Worm (Caenorhabditis elegans): ENCODE measurements around the gene C01G5.25.

ce11 chrIV:6595912-6596311, 54.4 kb downstream of the C01G5.25 start, which contains the start of gene F38A5.22:
- no peak for TF ChIP-seq dao-5 (tag; optimal IDR thresholded peaks at IDR 0.05)
- TF ChIP-seq him-1 (tag; optimal IDR thresholded peaks at IDR 0.05): no peak

Measured in whole organism, L4/young adult.